Worm (Caenorhabditis elegans) whole organism, L3 larva: Measurements from ENCODE around the gene T01E8.8.

Experiments used
- R02D3.7 ChIP-seq: fragments of 150-350 bp; optimal IDR thresholded peaks from 2 replicates; lab custom pipeline; 2014; ENCODE audit warnings: missing biosample characterization, missing genetic modification characterization
- ama-1 ChIP-seq: fragments of 150-350 bp; optimal IDR thresholded peaks from 2 replicates; lab custom pipeline; 2018
- ceh-28 ChIP-seq: fragments of 150-350 bp; optimal IDR thresholded peaks from 2 replicates; lab custom pipeline; 2014; ENCODE audit warnings: missing biosample characterization, missing genetic modification reagents, missing genetic modification characterization
- ceh-82 ChIP-seq: fragments of 150-350 bp; optimal IDR thresholded peaks from 2 replicates; lab custom pipeline; 2014; ENCODE audit warnings: missing biosample characterization, missing genetic modification characterization
- daf-12 ChIP-seq: fragments of 150-350 bp; optimal IDR thresholded peaks from 2 replicates; lab custom pipeline; 2014; ENCODE audit warnings: missing biosample characterization, missing genetic modification reagents, missing genetic modification characterization
- egl-27 ChIP-seq: sonication (generic microtip); optimal IDR thresholded peaks from 4 replicates; lab custom pipeline; 2017; ENCODE audit warnings: missing biosample characterization, missing genetic modification reagents, missing genetic modification characterization
- elt-1 ChIP-seq: fragments of 150-350 bp; optimal IDR thresholded peaks from 2 replicates; lab custom pipeline; 2014; ENCODE audit warnings: missing biosample characterization, missing genetic modification characterization
- elt-2 ChIP-seq: sonication (generic microtip); optimal IDR thresholded peaks from 2 replicates; lab custom pipeline; 2016; ENCODE audit warnings: missing genetic modification reagents, mild to moderate bottlenecking, missing genetic modification characterization, missing compliant biosample characterization
- elt-3 ChIP-seq, 3 experiments: fragments of 150-350 bp in 1 of 3; sonication (generic microtip) in 2 of 3; optimal IDR thresholded peaks; 2 replicates in 2 of 3; 4 replicates in 1 of 3; lab custom pipeline; 2014 to 2017; ENCODE audit warnings: missing biosample characterization in 3 of 3, missing genetic modification characterization in 3 of 3
- fkh-10 ChIP-seq: sonication (generic microtip); optimal IDR thresholded peaks from 2 replicates; lab custom pipeline; 2017; ENCODE audit warnings: missing biosample characterization, missing genetic modification reagents, missing genetic modification characterization
- fkh-2 ChIP-seq: fragments of 150-350 bp; optimal IDR thresholded peaks from 2 replicates; lab custom pipeline; 2014; ENCODE audit warnings: missing biosample characterization, missing genetic modification reagents, missing genetic modification characterization
- hmg-11 ChIP-seq: sonication (generic microtip); optimal IDR thresholded peaks from 2 replicates; lab custom pipeline; 2016; ENCODE audit warnings: missing genetic modification characterization, missing compliant biosample characterization
- jun-1 ChIP-seq: fragments of 150-350 bp; optimal IDR thresholded peaks from 2 replicates; lab custom pipeline; 2014; ENCODE audit warnings: missing biosample characterization, missing genetic modification reagents, missing genetic modification characterization
- lin-15B ChIP-seq: fragments of 150-350 bp; optimal IDR thresholded peaks from 2 replicates; lab custom pipeline; 2014; ENCODE audit warnings: missing biosample characterization, missing genetic modification characterization
- lin-39 ChIP-seq: fragments of 150-350 bp; optimal IDR thresholded peaks from 2 replicates; lab custom pipeline; 2018; ENCODE audit warnings: missing biosample characterization, missing genetic modification reagents, missing genetic modification characterization
- lsy-12 ChIP-seq: sonication (generic microtip); optimal IDR thresholded peaks from 2 replicates; lab custom pipeline; 2016; ENCODE audit warnings: mild to moderate bottlenecking, missing genetic modification characterization, missing compliant biosample characterization
- mdl-1 ChIP-seq: fragments of 150-350 bp; optimal IDR thresholded peaks from 2 replicates; lab custom pipeline; 2014; ENCODE audit warnings: missing biosample characterization, missing genetic modification characterization
- nfya-1 ChIP-seq: sonication (generic microtip); optimal IDR thresholded peaks from 2 replicates; lab custom pipeline; 2017; ENCODE audit warnings: missing genetic modification characterization, mild to moderate bottlenecking, missing compliant biosample characterization, antibody characterized with exemption, moderate library complexity; ENCODE audit not compliant: insufficient read depth
- nhr-11 ChIP-seq: fragments of 150-350 bp; optimal IDR thresholded peaks from 2 replicates; lab custom pipeline; 2014; ENCODE audit warnings: missing biosample characterization, missing genetic modification characterization
- nhr-12 ChIP-seq: fragments of 150-350 bp; optimal IDR thresholded peaks from 2 replicates; lab custom pipeline; 2014; ENCODE audit warnings: missing biosample characterization, missing genetic modification characterization
- nhr-23 ChIP-seq: fragments of 150-350 bp; optimal IDR thresholded peaks from 2 replicates; lab custom pipeline; 2014; ENCODE audit warnings: missing biosample characterization, missing genetic modification reagents, missing genetic modification characterization
- nhr-237 ChIP-seq: fragments of 150-350 bp; optimal IDR thresholded peaks from 2 replicates; lab custom pipeline; 2014; ENCODE audit warnings: missing biosample characterization, missing genetic modification characterization
- nhr-25 ChIP-seq: sonication (generic microtip); optimal IDR thresholded peaks from 2 replicates; lab custom pipeline; 2017; ENCODE audit warnings: missing biosample characterization, missing genetic modification characterization
- nhr-28 ChIP-seq: fragments of 150-350 bp; optimal IDR thresholded peaks from 2 replicates; lab custom pipeline; 2014; ENCODE audit warnings: missing biosample characterization, missing genetic modification characterization
- nhr-43 ChIP-seq: sonication (generic microtip); optimal IDR thresholded peaks from 2 replicates; lab custom pipeline; 2016; ENCODE audit warnings: mild to moderate bottlenecking, missing genetic modification characterization, missing compliant biosample characterization; ENCODE audit not compliant: poor library complexity, severe bottlenecking
- nhr-67 ChIP-seq: fragments of 150-350 bp; optimal IDR thresholded peaks from 2 replicates; lab custom pipeline; 2014; ENCODE audit warnings: missing biosample characterization, missing genetic modification characterization
- nhr-76 ChIP-seq: fragments of 150-350 bp; sonication (generic microtip); optimal IDR thresholded peaks from 5 replicates; lab custom pipeline; 2014; ENCODE audit warnings: missing biosample characterization, missing genetic modification characterization
- nhr-77 ChIP-seq: fragments of 150-350 bp; optimal IDR thresholded peaks from 2 replicates; lab custom pipeline; 2014; ENCODE audit warnings: missing biosample characterization, missing genetic modification characterization
- pha-4 ChIP-seq: fragments of 150-350 bp; optimal IDR thresholded peaks from 2 replicates; lab custom pipeline; 2014; ENCODE audit warnings: missing biosample characterization, missing genetic modification reagents, missing genetic modification characterization
- pqm-1 ChIP-seq: fragments of 150-350 bp; optimal IDR thresholded peaks from 2 replicates; lab custom pipeline; 2017; ENCODE audit warnings: missing biosample characterization, missing genetic modification characterization, inconsistent platforms
- sea-2 ChIP-seq: fragments of 150-350 bp; sonication (generic microtip); optimal IDR thresholded peaks from 4 replicates; lab custom pipeline; 2014; ENCODE audit warnings: missing biosample characterization, missing genetic modification reagents, missing genetic modification characterization
- snpc-4 ChIP-seq: fragments of 150-350 bp; optimal IDR thresholded peaks from 2 replicates; lab custom pipeline; 2014; ENCODE audit warnings: missing biosample characterization, missing genetic modification characterization
- tbx-2 ChIP-seq: sonication (generic microtip); optimal IDR thresholded peaks from 2 replicates; lab custom pipeline; 2016; ENCODE audit warnings: mild to moderate bottlenecking, missing genetic modification characterization, missing compliant biosample characterization
- unc-39 ChIP-seq: sonication (generic microtip); optimal IDR thresholded peaks from 4 replicates; lab custom pipeline; 2017; ENCODE audit warnings: missing biosample characterization, missing genetic modification characterization
- unc-62 ChIP-seq: fragments of 150-350 bp; sonication (generic microtip); optimal IDR thresholded peaks from 4 replicates; lab custom pipeline; 2014; ENCODE audit warnings: missing biosample characterization, missing genetic modification reagents, missing genetic modification characterization
- zag-1 ChIP-seq: fragments of 150-350 bp; optimal IDR thresholded peaks from 2 replicates; lab custom pipeline; 2014; ENCODE audit warnings: missing biosample characterization, missing genetic modification characterization
- ztf-11 ChIP-seq: fragments of 150-350 bp; optimal IDR thresholded peaks from 2 replicates; lab custom pipeline; 2014; ENCODE audit warnings: missing biosample characterization, missing genetic modification characterization

Gene T01E8.8

ce11 chrII:10230972-10231371 is at the start of gene T01E8.8:
Gene T01E8.8, plus strand, starts transcription at chrII:10231272.
- TF ChIP-seq nhr-25 (tag; lab: Kevin White, UChicago) = no peak
- TF ChIP-seq, all 47 proteins: peak for 0

ce11 chrII:10182634-10183033 is 48.4 kb upstream of the T01E8.8 start, which contains the start of gene srd-1:
Gene srd-1, minus strand, starts transcription at chrII:10182734.
- no peak for TF ChIP-seq nhr-11 (tag; lab: Kevin White, UChicago)
- TF ChIP-seq elt-2 = no peak
- TF ChIP-seq jun-1 (tag; lab: Kevin White, UChicago) = no peak
- TF ChIP-seq zag-1 (tag; lab: Kevin White, UChicago) = no peak
- no peak for TF ChIP-seq fkh-2 (tag; lab: Kevin White, UChicago)
- no peak for TF ChIP-seq unc-39 (tag; lab: Kevin White, UChicago)
- TF ChIP-seq ceh-82 = no peak
- no peak for TF ChIP-seq sea-2 (GFP tag; lab: Kevin White, UChicago)
- no peak for TF ChIP-seq nhr-76 (tag; lab: Kevin White, UChicago)
- no peak for TF ChIP-seq unc-62 (GFP tag; lab: Kevin White, UChicago)
- TF ChIP-seq mdl-1 (tag; lab: Kevin White, UChicago) = no peak
- no peak for TF ChIP-seq hmg-11 (tag; lab: Kevin White, UChicago)
- no peak for TF ChIP-seq lin-15B (tag; lab: Kevin White, UChicago)
- no peak for TF ChIP-seq R02D3.7
- TF ChIP-seq fkh-10 (GFP tag; lab: Kevin White, UChicago) = no peak

DNA sequence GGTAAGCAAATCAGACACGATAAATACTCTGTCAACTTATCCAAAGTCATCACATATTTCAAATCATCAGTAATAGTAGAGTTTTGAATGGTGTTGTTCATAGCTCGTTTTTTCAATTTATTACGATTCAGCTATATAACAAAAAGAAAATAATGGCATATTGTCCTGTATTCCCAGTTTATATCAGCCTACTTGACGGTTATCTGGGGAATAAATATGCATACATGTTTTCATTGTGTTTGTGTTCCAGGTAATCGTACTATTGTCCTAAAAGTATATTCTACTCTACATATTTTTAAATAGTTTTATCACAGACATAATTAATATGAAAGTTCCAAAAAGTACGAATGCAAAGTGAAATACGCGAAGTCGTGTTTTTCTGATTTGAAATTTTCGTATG is 43.3 kb upstream of the T01E8.8 start, which contains the start of gene srd-2:
Gene srd-2, minus strand, starts transcription at position 101 of the 400 bp plus-strand sequence.
- TF ChIP-seq nhr-12 = no peak
- no peak for TF ChIP-seq daf-12
- TF ChIP-seq snpc-4 (tag; lab: Kevin White, UChicago) = no peak
- no peak for TF ChIP-seq elt-3 (tag; optimal IDR thresholded peaks at IDR 0.05; lab: Kevin White, UChicago)
- TF ChIP-seq hmg-11 (tag; lab: Kevin White, UChicago) = no peak
- no peak for TF ChIP-seq fkh-2 (tag; lab: Kevin White, UChicago)
- TF ChIP-seq nhr-77 (tag; lab: Kevin White, UChicago) = no peak
- no peak for TF ChIP-seq unc-62 (GFP tag; lab: Kevin White, UChicago)
- TF ChIP-seq R02D3.7 = no peak
- TF ChIP-seq mdl-1 (tag; lab: Kevin White, UChicago) = no peak
- TF ChIP-seq lin-39 (tag; lab: Kevin White, UChicago) = no peak
- TF ChIP-seq ceh-82 = no peak
- TF ChIP-seq egl-27 = no peak
- TF ChIP-seq, all 47 proteins: peak for 0

DNA sequence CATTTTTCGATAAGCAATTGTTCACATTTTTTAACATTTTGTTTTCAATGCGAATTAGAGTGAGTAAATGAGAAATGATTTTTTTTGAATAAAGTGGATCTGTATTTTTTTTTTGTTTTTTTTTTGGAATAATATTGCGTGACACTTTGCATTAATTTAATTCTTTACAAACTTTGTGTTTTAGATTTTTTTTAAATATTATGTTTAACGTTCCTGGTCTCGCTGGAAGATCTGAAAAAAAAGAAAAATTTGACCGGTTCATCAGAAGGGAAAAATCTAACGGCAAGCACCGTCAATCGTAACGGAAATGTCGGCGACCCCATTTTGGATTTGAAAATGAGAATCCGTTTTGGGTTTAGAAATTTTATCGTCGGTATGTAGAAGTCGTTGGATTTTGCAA is 41.7 kb upstream of the T01E8.8 start, which contains the start of gene cdc-25.4:
Gene cdc-25.4, minus strand, starts transcription at position 101 of the 400 bp plus-strand sequence.
- TF ChIP-seq tbx-2 (tag; lab: Kevin White, UChicago) (no peak), unc-62 (GFP tag; lab: Kevin White, UChicago) (no peak), elt-2 (no peak)

DNA sequence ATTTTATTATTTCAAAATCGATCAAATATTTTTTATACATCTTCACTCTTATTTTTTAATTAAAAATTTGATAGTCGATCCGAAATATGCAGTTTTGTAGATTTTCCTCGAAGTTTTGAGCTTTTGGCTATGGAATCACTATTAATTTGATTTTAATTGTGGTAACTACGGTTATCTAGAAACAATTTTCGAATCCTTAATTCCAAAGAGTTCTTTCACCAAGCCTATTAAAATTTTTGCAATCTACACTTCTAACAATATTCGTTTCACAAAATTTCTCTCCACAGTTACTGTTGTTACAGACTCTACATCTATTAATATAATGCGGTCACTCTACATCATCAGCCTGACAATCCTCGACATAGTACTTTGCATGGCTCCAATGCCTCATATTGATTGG is 38.9 kb upstream of the T01E8.8 start, which contains the start of gene R05H5.7:
Gene R05H5.7, plus strand, starts transcription at position 301 of the 400 bp plus-strand sequence.
- TF ChIP-seq lin-15B (tag; lab: Kevin White, UChicago) (no peak), ztf-11 (tag; lab: Kevin White, UChicago) (no peak), tbx-2 (tag; lab: Kevin White, UChicago) (no peak), elt-1 (tag; lab: Kevin White, UChicago) (no peak), pqm-1 (tag; lab: Kevin White, UChicago) (no peak), ama-1 (no peak), nfya-1 (no peak), nhr-28 (tag; lab: Kevin White, UChicago) (no peak), nhr-23 (tag; lab: Kevin White, UChicago) (no peak), nhr-67 (no peak), elt-3 (tag; optimal IDR thresholded peaks at IDR 0.05; lab: Kevin White, UChicago) (no peak)

DNA sequence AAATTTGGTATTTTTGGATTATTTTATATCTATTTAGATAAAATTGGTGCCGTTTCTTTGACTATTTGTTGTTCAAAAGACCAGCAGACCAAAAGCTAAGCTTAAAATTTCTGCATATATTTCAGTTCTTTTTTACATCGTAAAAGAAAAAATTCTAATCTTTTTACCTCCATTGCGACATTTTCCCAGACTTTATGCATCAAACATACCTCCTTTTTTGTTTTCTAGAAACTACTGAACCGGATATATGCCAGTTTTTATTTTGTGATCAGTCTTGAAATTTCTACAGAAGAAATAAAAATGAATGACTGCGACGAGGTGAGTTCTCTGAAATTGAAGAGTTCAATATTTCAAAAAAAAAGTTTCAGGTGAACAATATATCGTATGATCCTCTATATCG is 36.5 kb upstream of the T01E8.8 start, which contains the start of gene srb-6:
Gene srb-6, plus strand, starts transcription at position 301 of the 400 bp plus-strand sequence.
- TF ChIP-seq ceh-28 (no peak), ama-1 (no peak), nhr-237 (no peak), hmg-11 (tag; lab: Kevin White, UChicago) (no peak), lsy-12 (tag; lab: Kevin White, UChicago) (no peak), elt-2 (no peak), lin-39 (tag; lab: Kevin White, UChicago) (no peak), nfya-1 (no peak), nhr-43 (tag; lab: Kevin White, UChicago) (no peak), lin-15B (tag; lab: Kevin White, UChicago) (no peak), ztf-11 (tag; lab: Kevin White, UChicago) (no peak), nhr-67 (no peak), pha-4 (no peak), elt-1 (tag; lab: Kevin White, UChicago) (no peak)
